Worm (Caenorhabditis elegans): ENCODE data around the gene ceh-40.

- TF ChIP-seq ztf-11 (tag; optimal IDR thresholded peaks at IDR 0.05), result no peak
- no peak for TF ChIP-seq unc-39 (tag; optimal IDR thresholded peaks at IDR 0.05)
- no peak for TF ChIP-seq pha-4 (tag; optimal IDR thresholded peaks at IDR 0.05)
- no peak for TF ChIP-seq lin-32 (GFP tag; optimal IDR thresholded peaks at IDR 0.05)
- no peak for TF ChIP-seq elt-1 (tag; optimal IDR thresholded peaks at IDR 0.05; ENCODE audit: borderline replicate concordance, insufficient read depth)
- no peak for TF ChIP-seq nhr-237 (tag; optimal IDR thresholded peaks at IDR 0.05)
- TF ChIP-seq sptf-1 (tag; optimal IDR thresholded peaks at IDR 0.05), result no peak
- no peak for TF ChIP-seq ces-1 (GFP tag; optimal IDR thresholded peaks at IDR 0.05)
- TF ChIP-seq tbx-8 (GFP tag; optimal IDR thresholded peaks at IDR 0.05), result no peak
- no peak for TF ChIP-seq M03D4.4 (tag; optimal IDR thresholded peaks at IDR 0.05)
- no peak for TF ChIP-seq unc-120 (tag; optimal IDR thresholded peaks at IDR 0.05; ENCODE audit: poor library complexity, severe bottlenecking)
- TF ChIP-seq nhr-12 (tag; optimal IDR thresholded peaks at IDR 0.05), result no peak
- TF ChIP-seq mep-1 (tag; optimal IDR thresholded peaks at IDR 0.05), result no peak
Observed at ce11 chrX:12273870-12274269, 46.7 kb downstream of the ceh-40 start, which contains the start of gene H19J13.2.
